Worm (Caenorhabditis elegans): ENCODE data around the gene C06A1.7.

- TF ChIP-seq sea-1 (GFP tag; conservative IDR thresholded peaks at IDR 0.05), result no peak
- no peak for TF ChIP-seq tra-4 (tag; optimal IDR thresholded peaks at IDR 0.05)
- TF ChIP-seq ceh-36 (tag; optimal IDR thresholded peaks at IDR 0.05), result no peak
- no peak for TF ChIP-seq hmbx-1 (tag; optimal IDR thresholded peaks at IDR 0.05)
- no peak for TF ChIP-seq ama-1 (optimal IDR thresholded peaks at IDR 0.05)
Measured at ce11 chrII:10584036-10584435, 19.3 kb downstream of the C06A1.7 start, which contains the start of gene algn-9.

Data from whole organism, early embryonic.